Fruit fly (Drosophila melanogaster) whole organism, embryonic: ENCODE data around the gene CG10195.

Source experiments
- Awh ChIP-seq: fragments of 200-800 bp; sonication (Bioruptor generic); IDR thresholded peaks from 2 replicates; pipeline ENCODE4, ENCODE4 v1.3.6; 2022; ENCODE audit warnings: missing biosample characterization, missing genetic modification characterization
- Blimp-1 ChIP-seq: fragments of 200-800 bp; sonication (Bioruptor generic); optimal IDR thresholded peaks from 3 replicates; lab custom pipeline; 2018; ENCODE audit warnings: missing biosample characterization, missing genetic modification characterization, mild to moderate bottlenecking, moderate library complexity, missing genetic modification reagents
- BtbVII ChIP-seq: fragments of 200-800 bp; sonication (Bioruptor generic); optimal IDR thresholded peaks from 3 replicates; lab custom pipeline; 2017; ENCODE audit warnings: missing biosample characterization, mild to moderate bottlenecking, missing genetic modification characterization
- CG10267 ChIP-seq: fragments of 200-800 bp; sonication (Bioruptor generic); optimal IDR thresholded peaks from 2 replicates; lab custom pipeline; 2018; ENCODE audit warnings: missing biosample characterization, mild to moderate bottlenecking, missing genetic modification characterization, moderate library complexity
- CG11085 ChIP-seq: fragments of 200-800 bp; sonication (Bioruptor generic); IDR thresholded peaks from 2 replicates; pipeline ENCODE4 v1.3.6; 2022; ENCODE audit warnings: missing biosample characterization, missing genetic modification characterization
- CG12071 ChIP-seq: fragments of 200-800 bp; sonication (Bioruptor generic); optimal IDR thresholded peaks from 3 replicates; lab custom pipeline; 2018; ENCODE audit warnings: missing biosample characterization, mild to moderate bottlenecking, missing genetic modification characterization
- CG12769 ChIP-seq: fragments of 200-800 bp; sonication (Bioruptor generic); optimal IDR thresholded peaks from 2 replicates; lab custom pipeline; 2019; ENCODE audit warnings: missing biosample characterization, mild to moderate bottlenecking, missing genetic modification characterization, moderate library complexity
- CG13775 ChIP-seq: fragments of 200-800 bp; sonication (Bioruptor generic); optimal IDR thresholded peaks from 3 replicates; lab custom pipeline; 2017; ENCODE audit warnings: missing biosample characterization, mild to moderate bottlenecking, missing genetic modification characterization
- CG15696 ChIP-seq: fragments of 200-800 bp; sonication (Bioruptor generic); optimal IDR thresholded peaks from 2 replicates; lab custom pipeline; 2019; ENCODE audit warnings: missing biosample characterization, mild to moderate bottlenecking, missing genetic modification characterization, moderate library complexity
- CG1647 ChIP-seq: fragments of 200-800 bp; sonication (Bioruptor generic); optimal IDR thresholded peaks from 3 replicates; lab custom pipeline; 2016; ENCODE audit warnings: missing biosample characterization, missing genetic modification characterization
- CG17829 ChIP-seq: fragments of 200-800 bp; optimal IDR thresholded peaks from 2 replicates; lab custom pipeline; 2019; ENCODE audit warnings: missing biosample characterization, mild to moderate bottlenecking, missing genetic modification characterization, moderate library complexity
- CG1832 ChIP-seq: fragments of 200-800 bp; sonication (Bioruptor generic); optimal IDR thresholded peaks from 2 replicates; lab custom pipeline; 2017; ENCODE audit warnings: missing biosample characterization, mild to moderate bottlenecking, missing genetic modification characterization, inconsistent platforms
- CG2202 ChIP-seq: fragments of 200-800 bp; sonication (Bioruptor generic); optimal IDR thresholded peaks from 2 replicates; lab custom pipeline; 2018; ENCODE audit warnings: missing biosample characterization, mild to moderate bottlenecking, missing genetic modification characterization
- CG31224 ChIP-seq: fragments of 200-800 bp; sonication (Bioruptor generic); IDR thresholded peaks from 2 replicates; pipeline ENCODE4 v1.3.6; 2022; ENCODE audit warnings: missing biosample characterization, missing genetic modification characterization
- CG32532 ChIP-seq: fragments of 200-800 bp; sonication (Bioruptor generic); IDR thresholded peaks from 2 replicates; pipeline ENCODE4 v1.3.6; 2022; ENCODE audit warnings: missing biosample characterization, missing genetic modification characterization
- CG33557 ChIP-seq: fragments of 200-800 bp; sonication (Bioruptor generic); optimal IDR thresholded peaks from 2 replicates; lab custom pipeline; 2019; ENCODE audit warnings: missing biosample characterization, mild to moderate bottlenecking, missing genetic modification characterization, moderate library complexity
- CG7556 ChIP-seq: fragments of 200-800 bp; sonication (Bioruptor generic); optimal IDR thresholded peaks from 2 replicates; lab custom pipeline; 2017; ENCODE audit warnings: missing biosample characterization, mild to moderate bottlenecking, missing genetic modification characterization
- CG7963 ChIP-seq: fragments of 200-800 bp; sonication (Bioruptor generic); IDR thresholded peaks from 3 replicates; pipeline ENCODE4 v1.3.6; 2022; ENCODE audit warnings: missing biosample characterization, missing genetic modification characterization; ENCODE audit not compliant: partially characterized antibody
- D ChIP-seq, 2 experiments: fragments of 200-800 bp in 1 of 2; fragments of >200 bp in 1 of 2; sonication (Bioruptor generic) in 1 of 2; optimal IDR thresholded peaks; 2 replicates in 1 of 2; 3 replicates in 1 of 2; lab custom pipeline; 2017; ENCODE audit warnings: mild to moderate bottlenecking in 1 of 2, missing biosample characterization in 1 of 2, missing genetic modification characterization in 1 of 2, missing genetic modification reagents in 1 of 2
- Dref ChIP-seq: fragments of 200-800 bp; sonication (Bioruptor generic); IDR thresholded peaks from 2 replicates; pipeline ENCODE4 v1.3.6; 2022; ENCODE audit warnings: missing biosample characterization, missing genetic modification characterization
- Kr ChIP-seq: fragments of 200-800 bp; sonication (Bioruptor generic); optimal IDR thresholded peaks from 2 replicates; lab custom pipeline; 2017; ENCODE audit warnings: missing biosample characterization, mild to moderate bottlenecking, missing genetic modification characterization
- NC2α ChIP-seq: fragments of 200-800 bp; sonication (Bioruptor generic); optimal IDR thresholded peaks from 2 replicates; lab custom pipeline; 2016; ENCODE audit warnings: missing biosample characterization, missing genetic modification characterization
- Pdp1 ChIP-seq, 2 experiments: fragments of 200-800 bp; sonication (Bioruptor generic); optimal IDR thresholded peaks; 3 replicates each; lab custom pipeline; 2016; ENCODE audit warnings: missing biosample characterization in 2 of 2, missing genetic modification characterization in 2 of 2, mild to moderate bottlenecking in 1 of 2, moderate library complexity in 1 of 2
- TFAM ChIP-seq: fragments of 200-800 bp; sonication (Bioruptor generic); optimal IDR thresholded peaks from 2 replicates; lab custom pipeline; 2017; ENCODE audit warnings: missing biosample characterization, missing genetic modification characterization, inconsistent platforms
- YL-1 ChIP-seq: fragments of 200-800 bp; sonication (Bioruptor generic); optimal IDR thresholded peaks from 3 replicates; lab custom pipeline; 2017; ENCODE audit warnings: missing biosample characterization, mild to moderate bottlenecking, missing genetic modification characterization
- abd-A ChIP-seq: fragments of 200-800 bp; sonication (Bioruptor generic); optimal IDR thresholded peaks from 3 replicates; lab custom pipeline; 2019; ENCODE audit warnings: missing biosample characterization, mild to moderate bottlenecking, missing genetic modification characterization, moderate library complexity
- bcd ChIP-seq: fragments of 200-800 bp; sonication (Bioruptor generic); optimal IDR thresholded peaks from 2 replicates; lab custom pipeline; 2017; ENCODE audit warnings: missing biosample characterization, mild to moderate bottlenecking, missing genetic modification characterization
- chm ChIP-seq: fragments of 200-800 bp; sonication (Bioruptor generic); IDR thresholded peaks from 2 replicates; pipeline ENCODE4 v1.3.6; 2022; ENCODE audit warnings: missing biosample characterization, missing genetic modification characterization
- croc ChIP-seq: fragments of 200-800 bp; sonication (Bioruptor generic); conservative IDR thresholded peaks from 3 replicates; pipeline ENCODE4 v1.3.6; 2022; ENCODE audit warnings: missing biosample characterization, missing genetic modification characterization
- danr ChIP-seq: fragments of 200-800 bp; sonication (Bioruptor generic); IDR thresholded peaks from 2 replicates; pipeline ENCODE4 v1.3.6; 2022; ENCODE audit warnings: missing biosample characterization, missing genetic modification characterization
- disco-r ChIP-seq: fragments of 200-800 bp; sonication (Bioruptor generic); optimal IDR thresholded peaks from 2 replicates; lab custom pipeline; 2016; ENCODE audit warnings: missing biosample characterization, missing genetic modification characterization
- dm ChIP-seq: fragments of 200-800 bp; sonication (Bioruptor generic); optimal IDR thresholded peaks from 3 replicates; lab custom pipeline; 2016; ENCODE audit warnings: missing biosample characterization, missing genetic modification characterization
- esg ChIP-seq: fragments of 200-800 bp; sonication (Bioruptor generic); conservative IDR thresholded peaks from 2 replicates; pipeline ENCODE4 v1.3.6; 2022; ENCODE audit warnings: missing biosample characterization, missing genetic modification characterization
- eyg ChIP-seq: fragments of 200-800 bp; sonication (Bioruptor generic); optimal IDR thresholded peaks from 3 replicates; lab custom pipeline; 2016; ENCODE audit warnings: missing biosample characterization, missing genetic modification characterization
- gcm ChIP-seq: fragments of 200-800 bp; sonication (Bioruptor generic); optimal IDR thresholded peaks from 2 replicates; lab custom pipeline; 2019; ENCODE audit warnings: missing biosample characterization, mild to moderate bottlenecking, missing genetic modification characterization, moderate library complexity
- grn ChIP-seq: fragments of 200-800 bp; sonication (Bioruptor generic); optimal IDR thresholded peaks from 3 replicates; lab custom pipeline; 2017; ENCODE audit warnings: missing biosample characterization, missing genetic modification characterization
- inv ChIP-seq: fragments of 200-800 bp; sonication (Bioruptor generic); IDR thresholded peaks from 2 replicates; pipeline ENCODE4 v1.3.6; 2022; ENCODE audit warnings: missing biosample characterization, missing genetic modification characterization; ENCODE audit not compliant: partially characterized antibody
- mam ChIP-seq: fragments of 200-800 bp; sonication (Bioruptor generic); optimal IDR thresholded peaks from 3 replicates; lab custom pipeline; 2016; ENCODE audit warnings: missing biosample characterization, missing genetic modification characterization
- p53 ChIP-seq: fragments of 200-800 bp; sonication (Bioruptor generic); optimal IDR thresholded peaks from 2 replicates; lab custom pipeline; 2016; ENCODE audit warnings: missing biosample characterization, missing genetic modification characterization
- pb ChIP-seq: fragments of 200-800 bp; sonication (Bioruptor generic); optimal IDR thresholded peaks from 3 replicates; lab custom pipeline; 2016; ENCODE audit warnings: missing biosample characterization, missing genetic modification characterization
- pnt ChIP-seq: fragments of 200-800 bp; sonication (Bioruptor generic); optimal IDR thresholded peaks from 3 replicates; lab custom pipeline; 2016; ENCODE audit warnings: missing biosample characterization, missing genetic modification characterization
- pros ChIP-seq: fragments of 200-800 bp; sonication (Bioruptor generic); optimal IDR thresholded peaks from 3 replicates; lab custom pipeline; 2019; ENCODE audit warnings: missing biosample characterization, mild to moderate bottlenecking, missing genetic modification characterization, moderate library complexity
- slou ChIP-seq: fragments of 200-800 bp; sonication (Bioruptor generic); optimal IDR thresholded peaks from 3 replicates; lab custom pipeline; 2016; ENCODE audit warnings: missing biosample characterization, missing genetic modification characterization
- sob ChIP-seq: fragments of 200-800 bp; sonication (Bioruptor generic); IDR thresholded peaks from 2 replicates; pipeline ENCODE4 v1.3.6; 2022; ENCODE audit warnings: missing biosample characterization, missing genetic modification characterization
- ssp ChIP-seq: fragments of 200-800 bp; sonication (Bioruptor generic); IDR thresholded peaks from 2 replicates; pipeline ENCODE4 v1.3.6; 2022; ENCODE audit warnings: missing biosample characterization, missing genetic modification characterization
- tio ChIP-seq: fragments of 200-800 bp; sonication (Bioruptor generic); optimal IDR thresholded peaks from 2 replicates; lab custom pipeline; 2017; ENCODE audit warnings: missing biosample characterization, missing genetic modification characterization, inconsistent platforms
- tll ChIP-seq, 2 experiments: fragments of 200-800 bp in 1 of 2; fragments of >200 bp in 1 of 2; sonication (Bioruptor generic) in 1 of 2; optimal IDR thresholded peaks; 2 replicates each; lab custom pipeline; 2017 to 2019; ENCODE audit warnings: missing biosample characterization in 2 of 2, missing genetic modification characterization in 2 of 2, mild to moderate bottlenecking in 1 of 2, moderate library complexity in 1 of 2
- tup ChIP-seq: fragments of 200-800 bp; sonication (Bioruptor generic); optimal IDR thresholded peaks from 2 replicates; lab custom pipeline; 2016; ENCODE audit warnings: missing biosample characterization, mild to moderate bottlenecking, missing genetic modification characterization, moderate library complexity
- vvl ChIP-seq: fragments of 200-800 bp; sonication (Bioruptor generic); IDR thresholded peaks from 2 replicates; pipeline ENCODE4 v1.3.6; 2022; ENCODE audit warnings: missing biosample characterization, missing genetic modification characterization
- zfh1 ChIP-seq: fragments of 200-800 bp; sonication (Bioruptor generic); IDR thresholded peaks from 3 replicates; pipeline ENCODE4 v1.3.6; 2022; ENCODE audit warnings: missing biosample characterization, missing genetic modification characterization

The CG10195 gene

dm6 chr2L:19508361-19508918 lies 23.9 kb upstream of the CG10195 start, which contains the start of gene cyst (continued):
- TF ChIP-seq CG10267 (tag; lab: Kevin White, UChicago) (peak; percentile 95), esg (no peak), p53 (GFP tag; lab: Kevin White, UChicago) (peak; percentile 50), eyg (GFP tag; lab: Kevin White, UChicago) (peak; percentile 43), Kr (GFP tag; lab: Kevin White, UChicago) (no peak), gcm (GFP tag; lab: Kevin White, UChicago) (no peak), D (optimal IDR thresholded peaks at IDR 0.05; lab: Kevin White, UChicago) (peak; percentile 52), D (GFP tag; optimal IDR thresholded peaks at IDR 0.05; lab: Kevin White, UChicago) (no peak), slou (no peak), mam (GFP tag; lab: Kevin White, UChicago) (peak; percentile 70), dm (GFP tag; lab: Kevin White, UChicago) (peak; percentile 36), Awh (no peak), CG15696 (tag; lab: Kevin White, UChicago) (no peak), abd-A (tag; lab: Kevin White, UChicago) (no peak), CG13775 (GFP tag; lab: Kevin White, UChicago) (no peak), NC2α (GFP tag; lab: Kevin White, UChicago) (no peak), CG11085 (GFP tag; lab: Robert Waterston, UW) (no peak), Pdp1 (GFP tag; optimal IDR thresholded peaks at IDR 0.05; lab: Kevin White, UChicago) (peak in 1 of 2 experiments; percentile 17), CG33557 (no peak), CG1832 (no peak), CG32532 (GFP tag; lab: Robert Waterston, UW) (peak; percentile 40), Blimp-1 (no peak), CG7963 (peak; percentile 95), zfh1 (GFP tag; lab: Robert Waterston, UW) (no peak), tio (no peak), tll (GFP tag; optimal IDR thresholded peaks at IDR 0.05; lab: Kevin White, UChicago) (no peak), BtbVII (GFP tag; lab: Kevin White, UChicago) (no peak), croc (GFP tag; lab: Robert Waterston, UW) (no peak), ssp (GFP tag; lab: Robert Waterston, UW) (0 out of 2 replicates have a peak, but pooled peaks have one; percentile 21), sob (GFP tag; lab: Robert Waterston, UW) (peak; percentile 62), CG12071 (GFP tag; lab: Kevin White, UChicago) (no peak), CG31224 (no peak), grn (GFP tag; lab: Kevin White, UChicago) (no peak), CG17829 (tag; lab: Kevin White, UChicago) (peak; percentile 57), bcd (GFP tag; lab: Kevin White, UChicago) (no peak), CG7556 (no peak), vvl (GFP tag; lab: Robert Waterston, UW) (peak; percentile 75), tup (GFP tag; lab: Kevin White, UChicago) (no peak), CG12769 (tag; lab: Kevin White, UChicago) (no peak), pnt (GFP tag; lab: Kevin White, UChicago) (no peak), TFAM (GFP tag; lab: Kevin White, UChicago) (no peak), Dref (peak; percentile 69), pb (no peak), disco-r (no peak), chm (GFP tag; lab: Robert Waterston, UW) (no peak), inv (peak; percentile 94), YL-1 (GFP tag; lab: Kevin White, UChicago) (peak; percentile 91), danr (no peak), CG1647 (peak; percentile 46), CG2202 (tag; lab: Kevin White, UChicago) (no peak), pros (no peak)
